Worm (Caenorhabditis elegans): ENCODE measurements around the gene Y45F10D.2.

The Y45F10D.2 gene

DNA sequence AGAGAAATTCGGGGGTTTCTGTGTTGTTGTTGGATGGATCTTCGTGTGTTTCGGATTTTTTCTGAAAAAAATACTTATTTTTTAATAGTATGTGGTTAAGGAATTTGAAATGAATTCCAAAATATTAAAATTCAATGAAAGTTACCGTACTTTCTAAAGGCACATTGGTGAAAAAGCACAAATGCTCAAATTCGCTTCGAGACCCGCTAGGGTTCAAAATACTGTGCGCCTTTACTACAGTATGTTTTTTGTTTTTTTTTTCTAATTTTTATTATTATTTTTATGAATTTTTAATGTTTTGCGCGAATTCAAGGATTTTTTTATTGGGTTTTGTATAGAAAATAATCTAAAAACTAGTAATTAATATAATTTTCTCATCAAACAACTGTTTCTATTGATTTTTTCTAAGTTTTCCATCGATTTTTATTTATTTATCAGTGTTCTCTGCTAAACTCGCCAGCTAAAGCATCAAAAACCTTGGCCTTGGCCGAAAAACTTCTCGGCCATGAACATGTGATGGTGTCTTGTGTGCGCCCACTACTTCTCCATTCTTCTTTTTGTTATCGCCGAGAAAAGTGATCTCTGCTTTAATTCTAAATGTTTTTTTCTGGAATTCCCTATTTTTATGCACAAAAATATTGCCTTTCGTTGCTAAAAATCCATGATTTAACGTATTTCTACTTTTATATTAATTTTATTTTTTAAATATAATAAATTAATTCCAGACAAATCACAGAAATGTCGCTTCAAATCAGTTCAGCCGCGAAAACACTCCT, 8.9 kb upstream of the Y45F10D.2 start, which contains the start of gene iscu-1 (continued):
- TF ChIP-seq nhr-6 (tag; optimal IDR thresholded peaks at IDR 0.05) (peak; percentile 44), mes-2 (tag; optimal IDR thresholded peaks at IDR 0.05; ENCODE audit: poor library complexity, severe bottlenecking) (peak; percentile 93), pqm-1 (tag; optimal IDR thresholded peaks at IDR 0.05) (peak; percentile 16)

DNA sequence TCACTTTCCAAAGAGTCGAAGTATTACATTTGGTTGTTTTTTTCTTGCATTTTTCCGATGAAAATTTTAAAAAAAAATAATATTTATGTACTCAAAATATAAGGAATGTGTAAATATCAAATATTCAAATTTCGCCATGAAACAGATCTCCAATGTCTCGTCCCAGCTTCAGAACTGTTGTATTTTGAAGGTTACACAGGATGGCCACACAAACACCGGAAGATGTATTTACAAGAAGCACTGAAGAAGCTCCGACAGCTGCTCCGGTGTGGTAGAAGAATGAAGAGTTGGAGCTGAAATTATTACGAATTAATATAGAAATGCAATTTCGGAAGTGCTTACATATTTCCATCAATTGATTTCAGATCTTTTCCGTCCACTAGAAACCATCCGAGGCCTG, 7.8 kb upstream of the Y45F10D.2 start:
- TF ChIP-seq pha-4 (GFP tag; IDR thresholded peaks at IDR 0.05) (0 out of 2 replicates have a peak, but pooled peaks have one; percentile 19), pha-4 (tag; optimal IDR thresholded peaks at IDR 0.05) (no peak), lin-38 (GFP tag; IDR thresholded peaks at IDR 0.05) (no peak), snpc-1.2 (GFP tag; IDR thresholded peaks at IDR 0.05) (peak; percentile 42; the same call in 1 of the 2 replicates), mxl-3 (GFP tag; optimal IDR thresholded peaks at IDR 0.05) (no peak), ZK546.5 (tag; optimal IDR thresholded peaks at IDR 0.05) (no peak), zip-2 (tag; optimal IDR thresholded peaks at IDR 0.05) (no peak), gei-8 (GFP tag; optimal IDR thresholded peaks at IDR 0.05) (no peak), nhr-76 (tag; optimal IDR thresholded peaks at IDR 0.05) (no peak), duxl-1 (tag; optimal IDR thresholded peaks at IDR 0.05; ENCODE audit: poor library complexity) (no peak), Y75B8A.6 (GFP tag; IDR thresholded peaks at IDR 0.05) (no peak)

DNA sequence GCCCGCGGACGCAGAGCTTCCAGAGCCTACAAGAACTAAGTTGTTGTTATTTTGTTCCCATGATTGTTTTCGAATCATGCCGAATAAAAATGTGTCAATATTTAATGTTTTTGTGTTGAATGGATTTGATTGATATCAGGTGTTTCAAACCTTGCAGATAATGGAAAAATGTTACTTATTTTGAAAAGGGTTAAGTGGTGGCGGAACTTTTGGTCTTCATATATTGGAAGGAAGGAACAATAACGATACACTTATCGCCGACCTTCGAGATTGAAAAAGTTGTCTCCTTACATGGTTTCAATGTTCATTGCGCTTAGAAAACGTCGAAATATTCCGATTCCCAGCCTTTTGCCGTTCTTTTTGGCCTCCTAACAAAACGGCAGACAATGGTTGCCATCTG, 4.2 kb upstream of the Y45F10D.2 start, which contains the start of gene gly-10:
TSS of gene gly-10 (plus strand) at position 387 of the 400 bp plus-strand sequence.
- TF ChIP-seq hlh-30 (tag; optimal IDR thresholded peaks at IDR 0.05; ENCODE audit: insufficient read depth) = no peak
- peak; percentile 61 for TF ChIP-seq snpc-1.2 (GFP tag; IDR thresholded peaks at IDR 0.05)

DNA sequence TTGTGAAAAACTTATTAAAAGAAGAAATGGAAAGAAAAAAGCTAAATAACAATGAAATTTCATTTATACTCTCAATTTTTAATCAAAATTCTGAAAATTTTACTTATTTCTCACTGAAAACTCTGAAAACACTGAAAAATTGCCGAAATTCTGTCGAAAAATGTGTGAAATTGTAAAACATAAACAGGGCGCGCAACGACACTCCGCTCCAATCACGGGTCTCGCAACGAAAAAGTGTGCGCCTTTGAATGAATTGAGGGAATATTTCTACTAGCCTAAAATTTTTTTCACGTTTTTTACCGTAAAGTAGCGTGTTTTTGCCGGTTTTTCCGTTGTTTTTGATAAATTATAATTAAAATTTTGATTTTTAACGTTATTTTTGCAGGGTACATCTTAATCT, 3.0 kb upstream of the Y45F10D.2 start, which contains the start of gene rpl-18:
TSS of gene rpl-18 (plus strand) at position 386 of the 400 bp plus-strand sequence.
- TF ChIP-seq aly-2 (tag; optimal IDR thresholded peaks at IDR 0.05) (no peak), spr-1 (tag; optimal IDR thresholded peaks at IDR 0.05) (no peak), ceh-32 (tag; optimal IDR thresholded peaks at IDR 0.05; ENCODE audit: poor library complexity) (no peak), skn-1 (tag; optimal IDR thresholded peaks at IDR 0.05) (no peak), nhr-6 (tag; optimal IDR thresholded peaks at IDR 0.05) (peak; percentile 71), unc-130 (GFP tag; optimal IDR thresholded peaks at IDR 0.05) (peak; percentile 8), mep-1 (tag; optimal IDR thresholded peaks at IDR 0.05) (peak; percentile 57), rbr-2 (tag; optimal IDR thresholded peaks at IDR 0.05) (peak; percentile 45), nhr-28 (tag; optimal IDR thresholded peaks at IDR 0.05) (no peak), daf-12 (tag; optimal IDR thresholded peaks at IDR 0.05) (no peak), ama-1 (optimal IDR thresholded peaks at IDR 0.05) (peak; percentile 4), lin-13 (GFP tag; optimal IDR thresholded peaks at IDR 0.05) (peak; percentile 72), lsy-2 (tag; optimal IDR thresholded peaks at IDR 0.05) (peak in 1 of 2 experiments; percentile 92), egl-27 (tag; optimal IDR thresholded peaks at IDR 0.05) (no peak), pha-4 (GFP tag; IDR thresholded peaks at IDR 0.05) (no peak), pha-4 (tag; optimal IDR thresholded peaks at IDR 0.05) (no peak), ztf-7 (tag; optimal IDR thresholded peaks at IDR 0.05) (peak; percentile 84), T20F7.1 (GFP tag; optimal IDR thresholded peaks at IDR 0.05) (peak; percentile 98), dmd-9 (GFP tag; IDR thresholded peaks at IDR 0.05) (no peak), hmg-1.1 (GFP tag; IDR thresholded peaks at IDR 0.05) (0 out of 2 replicates have a peak, but pooled peaks have one; percentile 34), mes-2 (tag; optimal IDR thresholded peaks at IDR 0.05; ENCODE audit: poor library complexity, severe bottlenecking) (peak; percentile 86), lin-15B (tag; optimal IDR thresholded peaks at IDR 0.05) (no peak), R02D3.7 (tag; optimal IDR thresholded peaks at IDR 0.05) (no peak), arid-1 (GFP tag; conservative IDR thresholded peaks at IDR 0.05) (no peak), hlh-11 (tag; optimal IDR thresholded peaks at IDR 0.05) (no peak), nhr-237 (tag; optimal IDR thresholded peaks at IDR 0.05) (no peak), fkh-10 (GFP tag; optimal IDR thresholded peaks at IDR 0.05) (peak; percentile 20), madf-5 (GFP tag; IDR thresholded peaks at IDR 0.05) (no peak), pqm-1 (tag; optimal IDR thresholded peaks at IDR 0.05) (no peak), lir-3 (tag; optimal IDR thresholded peaks at IDR 0.05) (no peak), nhr-76 (tag; optimal IDR thresholded peaks at IDR 0.05) (no peak), dpl-1 (GFP tag; optimal IDR thresholded peaks at IDR 0.05) (peak; percentile 80), set-16 (GFP tag; IDR thresholded peaks at IDR 0.05) (no peak), ctbp-1 (GFP tag; IDR thresholded peaks at IDR 0.05) (no peak), T26A8.4 (GFP tag; IDR thresholded peaks at IDR 0.05) (no peak)

Measured in whole organism, L4 larva.